Worm (Caenorhabditis elegans) whole organism, L2 larva: ENCODE measurements around the gene gnrr-3.

Experiments used
- F13H6.1 ChIP-seq: sonication (generic microtip); optimal IDR thresholded peaks from 2 replicates; lab custom pipeline; 2016; ENCODE audit warnings: missing genetic modification characterization, missing compliant biosample characterization
- lsy-2 ChIP-seq, 2 experiments: fragments of 150-350 bp in 1 of 2; sonication (generic microtip) in 1 of 2; optimal IDR thresholded peaks; 2 replicates each; lab custom pipeline; 2014 to 2017; ENCODE audit warnings: missing biosample characterization in 2 of 2, missing genetic modification characterization in 2 of 2
- mab-5 ChIP-seq: fragments of 150-350 bp; optimal IDR thresholded peaks from 2 replicates; lab custom pipeline; 2014; ENCODE audit warnings: missing biosample characterization, missing genetic modification characterization
- unc-39 ChIP-seq: fragments of 150-350 bp; optimal IDR thresholded peaks from 2 replicates; lab custom pipeline; 2014; ENCODE audit warnings: missing biosample characterization, missing genetic modification characterization
- unc-62 ChIP-seq: fragments of 150-350 bp; optimal IDR thresholded peaks from 2 replicates; lab custom pipeline; 2014; ENCODE audit warnings: missing biosample characterization, missing genetic modification reagents, missing genetic modification characterization

- no peak for TF ChIP-seq unc-62 (GFP tag; lab: Kevin White, UChicago)
- no peak for TF ChIP-seq unc-39 (tag; lab: Kevin White, UChicago)
- no peak for TF ChIP-seq F13H6.1
- no peak for TF ChIP-seq mab-5 (tag; lab: Kevin White, UChicago)
- no peak for TF ChIP-seq lsy-2 (tag; optimal IDR thresholded peaks at IDR 0.05; lab: Kevin White, UChicago)
Measured at ce11 chrX:10009985-10010384, 39.3 kb upstream of the gnrr-3 start.
